Worm (Caenorhabditis elegans) whole organism, L3 larva: ENCODE results near the gene fbxa-135.

Experiments used
- R02D3.7 ChIP-seq: fragments of 150-350 bp; optimal IDR thresholded peaks from 2 replicates; lab custom pipeline; 2014; ENCODE audit warnings: missing biosample characterization, missing genetic modification characterization
- ZK546.5 ChIP-seq: sonication (generic microtip); optimal IDR thresholded peaks from 2 replicates; lab custom pipeline; 2017; ENCODE audit warnings: missing biosample characterization, missing genetic modification characterization
- aly-2 ChIP-seq: fragments of 150-350 bp; optimal IDR thresholded peaks from 2 replicates; lab custom pipeline; 2014; ENCODE audit warnings: missing biosample characterization, missing genetic modification characterization
- ama-1 ChIP-seq: fragments of 150-350 bp; optimal IDR thresholded peaks from 2 replicates; lab custom pipeline; 2018
- ceh-16 ChIP-seq: sonication (generic microtip); optimal IDR thresholded peaks from 2 replicates; lab custom pipeline; 2017; ENCODE audit warnings: missing biosample characterization, missing genetic modification characterization
- ceh-82 ChIP-seq: fragments of 150-350 bp; optimal IDR thresholded peaks from 2 replicates; lab custom pipeline; 2014; ENCODE audit warnings: missing biosample characterization, missing genetic modification characterization
- ceh-9 ChIP-seq: sonication (generic microtip); optimal IDR thresholded peaks from 2 replicates; lab custom pipeline; 2018; ENCODE audit warnings: missing biosample characterization, missing genetic modification characterization
- egl-5 ChIP-seq: fragments of 150-350 bp; optimal IDR thresholded peaks from 2 replicates; lab custom pipeline; 2017; ENCODE audit warnings: missing biosample characterization, missing genetic modification reagents, missing genetic modification characterization, inconsistent platforms
- elt-1 ChIP-seq: fragments of 150-350 bp; optimal IDR thresholded peaks from 2 replicates; lab custom pipeline; 2014; ENCODE audit warnings: missing biosample characterization, missing genetic modification characterization
- elt-2 ChIP-seq: sonication (generic microtip); optimal IDR thresholded peaks from 2 replicates; lab custom pipeline; 2016; ENCODE audit warnings: missing genetic modification reagents, mild to moderate bottlenecking, missing genetic modification characterization, missing compliant biosample characterization
- elt-3 ChIP-seq, 3 experiments: fragments of 150-350 bp in 1 of 3; sonication (generic microtip) in 2 of 3; optimal IDR thresholded peaks; 2 replicates in 2 of 3; 4 replicates in 1 of 3; lab custom pipeline; 2014 to 2017; ENCODE audit warnings: missing biosample characterization in 3 of 3, missing genetic modification characterization in 3 of 3
- fkh-10 ChIP-seq: sonication (generic microtip); optimal IDR thresholded peaks from 2 replicates; lab custom pipeline; 2017; ENCODE audit warnings: missing biosample characterization, missing genetic modification reagents, missing genetic modification characterization
- fkh-2 ChIP-seq: fragments of 150-350 bp; optimal IDR thresholded peaks from 2 replicates; lab custom pipeline; 2014; ENCODE audit warnings: missing biosample characterization, missing genetic modification reagents, missing genetic modification characterization
- fos-1 ChIP-seq: fragments of 150-350 bp; optimal IDR thresholded peaks from 2 replicates; lab custom pipeline; 2014; ENCODE audit warnings: missing biosample characterization, missing genetic modification characterization
- hmg-11 ChIP-seq: sonication (generic microtip); optimal IDR thresholded peaks from 2 replicates; lab custom pipeline; 2016; ENCODE audit warnings: missing genetic modification characterization, missing compliant biosample characterization
- lsy-12 ChIP-seq: sonication (generic microtip); optimal IDR thresholded peaks from 2 replicates; lab custom pipeline; 2016; ENCODE audit warnings: mild to moderate bottlenecking, missing genetic modification characterization, missing compliant biosample characterization
- mdl-1 ChIP-seq: fragments of 150-350 bp; optimal IDR thresholded peaks from 2 replicates; lab custom pipeline; 2014; ENCODE audit warnings: missing biosample characterization, missing genetic modification characterization
- nhr-11 ChIP-seq: fragments of 150-350 bp; optimal IDR thresholded peaks from 2 replicates; lab custom pipeline; 2014; ENCODE audit warnings: missing biosample characterization, missing genetic modification characterization
- nhr-23 ChIP-seq: fragments of 150-350 bp; optimal IDR thresholded peaks from 2 replicates; lab custom pipeline; 2014; ENCODE audit warnings: missing biosample characterization, missing genetic modification reagents, missing genetic modification characterization
- nhr-25 ChIP-seq: sonication (generic microtip); optimal IDR thresholded peaks from 2 replicates; lab custom pipeline; 2017; ENCODE audit warnings: missing biosample characterization, missing genetic modification characterization
- nhr-28 ChIP-seq: fragments of 150-350 bp; optimal IDR thresholded peaks from 2 replicates; lab custom pipeline; 2014; ENCODE audit warnings: missing biosample characterization, missing genetic modification characterization
- nhr-43 ChIP-seq: sonication (generic microtip); optimal IDR thresholded peaks from 2 replicates; lab custom pipeline; 2016; ENCODE audit warnings: mild to moderate bottlenecking, missing genetic modification characterization, missing compliant biosample characterization; ENCODE audit not compliant: poor library complexity, severe bottlenecking
- nhr-67 ChIP-seq: fragments of 150-350 bp; optimal IDR thresholded peaks from 2 replicates; lab custom pipeline; 2014; ENCODE audit warnings: missing biosample characterization, missing genetic modification characterization
- nhr-76 ChIP-seq: fragments of 150-350 bp; sonication (generic microtip); optimal IDR thresholded peaks from 5 replicates; lab custom pipeline; 2014; ENCODE audit warnings: missing biosample characterization, missing genetic modification characterization
- nhr-77 ChIP-seq: fragments of 150-350 bp; optimal IDR thresholded peaks from 2 replicates; lab custom pipeline; 2014; ENCODE audit warnings: missing biosample characterization, missing genetic modification characterization
- pha-4 ChIP-seq: fragments of 150-350 bp; optimal IDR thresholded peaks from 2 replicates; lab custom pipeline; 2014; ENCODE audit warnings: missing biosample characterization, missing genetic modification reagents, missing genetic modification characterization
- skn-1 ChIP-seq: fragments of 150-350 bp; optimal IDR thresholded peaks from 2 replicates; lab custom pipeline; 2014; ENCODE audit warnings: missing biosample characterization, missing genetic modification characterization
- tbx-2 ChIP-seq: sonication (generic microtip); optimal IDR thresholded peaks from 2 replicates; lab custom pipeline; 2016; ENCODE audit warnings: mild to moderate bottlenecking, missing genetic modification characterization, missing compliant biosample characterization
- unc-39 ChIP-seq: sonication (generic microtip); optimal IDR thresholded peaks from 4 replicates; lab custom pipeline; 2017; ENCODE audit warnings: missing biosample characterization, missing genetic modification characterization
- unc-62 ChIP-seq: fragments of 150-350 bp; sonication (generic microtip); optimal IDR thresholded peaks from 4 replicates; lab custom pipeline; 2014; ENCODE audit warnings: missing biosample characterization, missing genetic modification reagents, missing genetic modification characterization
- zag-1 ChIP-seq: fragments of 150-350 bp; optimal IDR thresholded peaks from 2 replicates; lab custom pipeline; 2014; ENCODE audit warnings: missing biosample characterization, missing genetic modification characterization
- ztf-11 ChIP-seq: fragments of 150-350 bp; optimal IDR thresholded peaks from 2 replicates; lab custom pipeline; 2014; ENCODE audit warnings: missing biosample characterization, missing genetic modification characterization
- ztf-4 ChIP-seq: fragments of 150-350 bp; optimal IDR thresholded peaks from 2 replicates; lab custom pipeline; 2014; ENCODE audit warnings: missing biosample characterization, missing genetic modification characterization

The fbxa-135 gene

ce11 chrV:15399691-15400377 lies 2.2 kb upstream of the fbxa-135 start, which contains the start of the genes T06E6.15 and sri-7:
Gene T06E6.15, minus strand, starts transcription at chrV:15399791.
Gene sri-7, plus strand, starts transcription at chrV:15400327.
- TF ChIP-seq elt-1 (tag; lab: Kevin White, UChicago) (no peak), ztf-11 (no peak), ceh-9 (tag; lab: Kevin White, UChicago) (no peak), fkh-10 (GFP tag; lab: Kevin White, UChicago) (no peak), nhr-77 (tag; lab: Kevin White, UChicago) (no peak)

- no peak for TF ChIP-seq fos-1 (tag; lab: Kevin White, UChicago)
- no peak for TF ChIP-seq nhr-76 (tag; lab: Kevin White, UChicago)
- no peak for TF ChIP-seq R02D3.7 (tag; lab: Kevin White, UChicago)
These were observed 2.8 kb downstream of the fbxa-135 start, which contains the start of gene srh-258 for ce11 chrV:15404859-15405258. Gene srh-258, plus strand, starts transcription at chrV:15405159.

ce11 chrV:15406928-15407327 lies 4.9 kb downstream of the fbxa-135 start, which contains the start of gene srh-257:
Gene srh-257, plus strand, starts transcription at chrV:15407228.
- TF ChIP-seq ceh-82 (tag; lab: Kevin White, UChicago) (no peak), unc-39 (no peak), ceh-16 (no peak), elt-2 (tag; lab: Kevin White, UChicago) (no peak), unc-62 (GFP tag; lab: Kevin White, UChicago) (no peak), pha-4 (no peak), R02D3.7 (tag; lab: Kevin White, UChicago) (no peak), nhr-11 (tag; lab: Kevin White, UChicago) (no peak), egl-5 (tag; lab: Kevin White, UChicago) (no peak)

ce11 chrV:15412625-15413024 lies 10.6 kb downstream of the fbxa-135 start, which contains the start of gene srbc-63:
Gene srbc-63, minus strand, starts transcription at chrV:15412725.
- TF ChIP-seq zag-1 (tag; lab: Kevin White, UChicago) (no peak), aly-2 (tag; lab: Kevin White, UChicago) (no peak), elt-1 (tag; lab: Kevin White, UChicago) (no peak), tbx-2 (tag; lab: Kevin White, UChicago) (no peak), elt-3 (tag; optimal IDR thresholded peaks at IDR 0.05; lab: Kevin White, UChicago) (no peak), nhr-25 (tag; lab: Kevin White, UChicago) (no peak), skn-1 (tag; lab: Kevin White, UChicago) (no peak), elt-2 (tag; lab: Kevin White, UChicago) (no peak), fkh-2 (tag; lab: Kevin White, UChicago) (no peak), ama-1 (lab: Kevin White, UChicago) (no peak), nhr-67 (tag; lab: Kevin White, UChicago) (no peak), mdl-1 (tag; lab: Kevin White, UChicago) (no peak), hmg-11 (tag; lab: Kevin White, UChicago) (no peak), ztf-4 (tag; lab: Kevin White, UChicago) (no peak), nhr-28 (tag; lab: Kevin White, UChicago) (no peak), fos-1 (tag; lab: Kevin White, UChicago) (no peak), unc-62 (GFP tag; lab: Kevin White, UChicago) (no peak), lsy-12 (tag; lab: Kevin White, UChicago) (no peak), ztf-11 (no peak)

- TF ChIP-seq nhr-23 (tag; lab: Kevin White, UChicago) (no peak), ZK546.5 (tag; lab: Kevin White, UChicago) (no peak), nhr-43 (tag; lab: Kevin White, UChicago) (no peak)
These were observed 11.8 kb downstream of the fbxa-135 start, which contains the start of gene srh-264 for ce11 chrV:15413847-15414246. Gene srh-264, plus strand, starts transcription at chrV:15414147.
